Fruit fly (Drosophila melanogaster): ENCODE results near the gene Efhc1.1.

dm6 chrX:15805523-15805922 lies 22.0 kb upstream of the Efhc1.1 start:
- TF ChIP-seq CG17806 (tag; optimal IDR thresholded peaks at IDR 0.05) (no peak), EcR (GFP tag; optimal IDR thresholded peaks at IDR 0.05) (no peak), CG15710 (tag; optimal IDR thresholded peaks at IDR 0.05) (no peak)

Measured in whole organism, pupa.